Fruit fly (Drosophila melanogaster): ENCODE data around the gene CG9951.

Gene CG9951

dm6 chr3L:16872487-16872955, 9.6 kb downstream of the CG9951 start (continued):
- TF ChIP-seq nerfin-2 (GFP tag; IDR thresholded peaks at IDR 0.05; ENCODE audit: partially characterized antibody) (no peak), ems (GFP tag; optimal IDR thresholded peaks at IDR 0.05) (peak; percentile 18), CG3995 (GFP tag; optimal IDR thresholded peaks at IDR 0.05) (peak; percentile 41), CG10274 (GFP tag; optimal IDR thresholded peaks at IDR 0.05) (peak; percentile 47), unc-4 (GFP tag; IDR thresholded peaks at IDR 0.05; ENCODE audit: partially characterized antibody) (no peak), CG4328 (GFP tag; optimal IDR thresholded peaks at IDR 0.05) (no peak), HLHmδ (GFP tag; optimal IDR thresholded peaks at IDR 0.05) (no peak), CG6813 (GFP tag; optimal IDR thresholded peaks at IDR 0.05) (peak; percentile 47), CG13296 (GFP tag; optimal IDR thresholded peaks at IDR 0.05) (peak; percentile 82), CG11504 (tag; optimal IDR thresholded peaks at IDR 0.05) (peak; percentile 87), kay (GFP tag; optimal IDR thresholded peaks at IDR 0.05) (no peak), Atf-2 (GFP tag; optimal IDR thresholded peaks at IDR 0.05) (peak; percentile 36), CG18619 (GFP tag; optimal IDR thresholded peaks at IDR 0.05) (peak; percentile 66), cg (GFP tag; optimal IDR thresholded peaks at IDR 0.05) (peak; percentile 33), Oli (tag; optimal IDR thresholded peaks at IDR 0.05) (peak; percentile 88), Med (GFP tag) (peak; percentile 84), ewg (GFP tag; optimal IDR thresholded peaks at IDR 0.05) (peak; percentile 54), CG30403 (GFP tag; optimal IDR thresholded peaks at IDR 0.05) (peak; percentile 74), CG31224 (GFP tag; IDR thresholded peaks at IDR 0.05) (peak; percentile 47; the same call in 1 of the 2 replicates), Ptx1 (GFP tag; IDR thresholded peaks at IDR 0.05) (peak; percentile 74), Doc2 (GFP tag; IDR thresholded peaks at IDR 0.05) (no peak), croc (GFP tag; conservative IDR thresholded peaks at IDR 0.05) (peak; percentile 31; the same call in 2 of the 3 replicates), CG11696 (GFP tag; IDR thresholded peaks at IDR 0.05) (peak; percentile 77), MESR4 (GFP tag; optimal IDR thresholded peaks at IDR 0.05) (no peak), danr (GFP tag; IDR thresholded peaks at IDR 0.05) (no peak), CG1647 (GFP tag; optimal IDR thresholded peaks at IDR 0.05) (no peak), sisA (GFP tag; IDR thresholded peaks at IDR 0.05) (peak; percentile 31; the same call in 1 of the 2 replicates), CG32532 (GFP tag; IDR thresholded peaks at IDR 0.05) (peak; percentile 54; the same call in 1 of the 2 replicates), run (tag; optimal IDR thresholded peaks at IDR 0.05) (peak; percentile 78), dmrt99B (tag; optimal IDR thresholded peaks at IDR 0.05) (peak; percentile 87), CG12659 (GFP tag; optimal IDR thresholded peaks at IDR 0.05) (peak; percentile 87), slou (GFP tag; optimal IDR thresholded peaks at IDR 0.05) (no peak), Drgx (GFP tag; IDR thresholded peaks at IDR 0.05) (peak; percentile 79), ftz-f1 (GFP tag; optimal IDR thresholded peaks at IDR 0.05) (no peak), h (optimal IDR thresholded peaks at IDR 0.05) (no peak), stwl (tag; optimal IDR thresholded peaks at IDR 0.05) (no peak), CG8944 (GFP tag; optimal IDR thresholded peaks at IDR 0.05) (peak; percentile 12), aop (GFP tag; IDR thresholded peaks at IDR 0.05) (no peak), cwo (GFP tag; optimal IDR thresholded peaks at IDR 0.05) (peak; percentile 64), CG3163 (GFP tag; optimal IDR thresholded peaks at IDR 0.05) (no peak), scrt (GFP tag; optimal IDR thresholded peaks at IDR 0.05) (peak; percentile 54), CG34422 (GFP tag; IDR thresholded peaks at IDR 0.05) (no peak), bowl (GFP tag; IDR thresholded peaks at IDR 0.05) (no peak), CkIIα-i1 (GFP tag; IDR thresholded peaks at IDR 0.05) (no peak), HLH3B (GFP tag; IDR thresholded peaks at IDR 0.05) (peak; percentile 38; the same call in 1 of the 2 replicates), peb (GFP tag; IDR thresholded peaks at IDR 0.05) (no peak), CG2712 (tag; optimal IDR thresholded peaks at IDR 0.05) (peak; percentile 78), zfh2 (GFP tag; optimal IDR thresholded peaks at IDR 0.05) (peak; percentile 56), fd64A (GFP tag; optimal IDR thresholded peaks at IDR 0.05) (peak; percentile 0), CG9876 (GFP tag; optimal IDR thresholded peaks at IDR 0.05) (peak; percentile 24), Dad (GFP tag; optimal IDR thresholded peaks at IDR 0.05) (peak; percentile 28)

Data from whole organism, embryonic.